Worm (Caenorhabditis elegans) whole organism, early embryonic: ENCODE results near the gene mes-1.

Experiments used
- B0310.2 ChIP-seq: sonication (generic microtip); optimal IDR thresholded peaks from 2 replicates; lab custom pipeline; 2016; ENCODE audit warnings: mild to moderate bottlenecking, missing genetic modification characterization, missing compliant biosample characterization
- F13C5.2 ChIP-seq: sonication (generic microtip); optimal IDR thresholded peaks from 2 replicates; lab custom pipeline; 2017; ENCODE audit warnings: mild to moderate bottlenecking, missing genetic modification characterization, inconsistent platforms, missing compliant biosample characterization
- aly-1 ChIP-seq: sonication (generic microtip); optimal IDR thresholded peaks from 2 replicates; lab custom pipeline; 2016; ENCODE audit warnings: missing genetic modification characterization, missing compliant biosample characterization
- ama-1 ChIP-seq: fragments of 150-350 bp; optimal IDR thresholded peaks from 2 replicates; lab custom pipeline; 2014
- ceh-13 ChIP-seq: fragments of 200-800 bp; sonication (Bioruptor generic); optimal IDR thresholded peaks from 2 replicates; lab custom pipeline; 2018; ENCODE audit warnings: mild to moderate bottlenecking, missing genetic modification characterization, missing compliant biosample characterization
- ceh-36 ChIP-seq: sonication (generic microtip); optimal IDR thresholded peaks from 2 replicates; lab custom pipeline; 2016; ENCODE audit warnings: missing genetic modification characterization, inconsistent platforms, missing compliant biosample characterization
- ets-7 ChIP-seq: sonication (generic microtip); optimal IDR thresholded peaks from 2 replicates; lab custom pipeline; 2016; ENCODE audit warnings: missing genotype, missing genetic modification characterization, missing compliant biosample characterization
- flt-1 ChIP-seq: fragments of 200-800 bp; sonication (Bioruptor generic); IDR thresholded peaks from 2 replicates; pipeline ENCODE4 v1.3.6; 2022; ENCODE audit warnings: missing genetic modification characterization, missing compliant biosample characterization
- hmbx-1 ChIP-seq: sonication (generic microtip); optimal IDR thresholded peaks from 2 replicates; lab custom pipeline; 2016; ENCODE audit warnings: mild to moderate bottlenecking, missing genetic modification characterization, missing compliant biosample characterization
- hmg-4 ChIP-seq: fragments of 200-800 bp; sonication (Bioruptor generic); optimal IDR thresholded peaks from 2 replicates; lab custom pipeline; 2018; ENCODE audit warnings: mild to moderate bottlenecking, missing genetic modification characterization, missing compliant biosample characterization
- hnd-1 ChIP-seq: sonication (generic microtip); optimal IDR thresholded peaks from 2 replicates; lab custom pipeline; 2016; ENCODE audit warnings: missing genetic modification characterization, missing compliant biosample characterization
- pes-1 ChIP-seq: fragments of 200-800 bp; sonication (Bioruptor generic); IDR thresholded peaks from 2 replicates; pipeline ENCODE4 v1.3.6; 2022; ENCODE audit warnings: missing genetic modification reagents, missing genetic modification characterization, missing compliant biosample characterization
- scrt-1 ChIP-seq: fragments of 200-800 bp; sonication (Bioruptor generic); IDR thresholded peaks from 2 replicates; pipeline ENCODE4 v1.3.6; 2022; ENCODE audit warnings: missing genetic modification characterization, missing compliant biosample characterization
- sea-1 ChIP-seq: fragments of 200-800 bp; sonication (Bioruptor generic); conservative IDR thresholded peaks from 2 replicates; pipeline ENCODE4 v1.3.6; 2022; ENCODE audit warnings: missing genetic modification characterization, missing compliant biosample characterization
- tbx-11 ChIP-seq: fragments of 200-800 bp; sonication (Bioruptor generic); IDR thresholded peaks from 2 replicates; pipeline ENCODE4 v1.3.6; 2022; ENCODE audit warnings: missing genetic modification characterization, missing compliant biosample characterization
- tbx-37 ChIP-seq: fragments of 200-800 bp; sonication (Bioruptor generic); conservative IDR thresholded peaks from 2 replicates; pipeline ENCODE4 v1.3.6; 2022; ENCODE audit warnings: missing genetic modification reagents, missing genetic modification characterization, missing compliant biosample characterization
- tra-4 ChIP-seq: sonication (generic microtip); optimal IDR thresholded peaks from 2 replicates; lab custom pipeline; 2017; ENCODE audit warnings: missing genetic modification characterization, missing compliant biosample characterization

The mes-1 gene

ce11 chrX:11857178-11857577 lies at the start of gene mes-1:
TSS of gene mes-1 (plus strand) at chrX:11857478.
- TF ChIP-seq hnd-1 (no peak), ama-1 (no peak), aly-1 (tag; lab: Kevin White, UChicago) (no peak), B0310.2 (tag; lab: Kevin White, UChicago) (no peak), ceh-36 (tag; lab: Kevin White, UChicago) (no peak), hmg-4 (GFP tag; lab: Kevin White, UChicago) (no peak), tbx-37 (no peak), tbx-11 (GFP tag; lab: Robert Waterston, UW) (no peak), ceh-13 (no peak), F13C5.2 (no peak), ets-7 (tag; lab: Kevin White, UChicago) (no peak), sea-1 (GFP tag; lab: Robert Waterston, UW) (no peak)

- TF ChIP-seq tra-4 (tag; lab: Kevin White, UChicago), result no peak
- TF ChIP-seq sea-1 (GFP tag; lab: Robert Waterston, UW), result no peak
- TF ChIP-seq ama-1, result no peak
- no peak for TF ChIP-seq aly-1 (tag; lab: Kevin White, UChicago)
- TF ChIP-seq hnd-1, result no peak
- no peak for TF ChIP-seq tbx-37
- TF ChIP-seq pes-1 (GFP tag; lab: Robert Waterston, UW), result no peak
- no peak for TF ChIP-seq ceh-13
- no peak for TF ChIP-seq scrt-1 (GFP tag; lab: Robert Waterston, UW)
- no peak for TF ChIP-seq tbx-11 (GFP tag; lab: Robert Waterston, UW)
- TF ChIP-seq hmbx-1 (tag; lab: Kevin White, UChicago), result no peak
- TF ChIP-seq hmg-4 (GFP tag; lab: Kevin White, UChicago), result no peak
- no peak for TF ChIP-seq ets-7 (tag; lab: Kevin White, UChicago)
These were observed 42.6 kb upstream of the mes-1 start, which contains the start of gene C34E11.2 for ce11 chrX:11814667-11815066. TSS of gene C34E11.2 (minus strand) at chrX:11814750.

- TF ChIP-seq ceh-13 (no peak), aly-1 (tag; lab: Kevin White, UChicago) (no peak), scrt-1 (GFP tag; lab: Robert Waterston, UW) (no peak), flt-1 (GFP tag; lab: Robert Waterston, UW) (no peak), sea-1 (GFP tag; lab: Robert Waterston, UW) (no peak), ets-7 (tag; lab: Kevin White, UChicago) (no peak), B0310.2 (tag; lab: Kevin White, UChicago) (no peak), tra-4 (tag; lab: Kevin White, UChicago) (no peak), pes-1 (GFP tag; lab: Robert Waterston, UW) (no peak), tbx-37 (no peak), hnd-1 (no peak), F13C5.2 (no peak), hmbx-1 (tag; lab: Kevin White, UChicago) (no peak), hmg-4 (GFP tag; lab: Kevin White, UChicago) (no peak), ama-1 (no peak), ceh-36 (tag; lab: Kevin White, UChicago) (no peak)
These were observed 40.5 kb upstream of the mes-1 start for ce11 chrX:11816825-11817224.

ce11 chrX:11818711-11819110 lies 38.6 kb upstream of the mes-1 start:
- TF ChIP-seq flt-1 (GFP tag; lab: Robert Waterston, UW) (no peak), pes-1 (GFP tag; lab: Robert Waterston, UW) (no peak), ets-7 (tag; lab: Kevin White, UChicago) (no peak), ama-1 (no peak), tbx-37 (no peak), tra-4 (tag; lab: Kevin White, UChicago) (no peak), scrt-1 (GFP tag; lab: Robert Waterston, UW) (no peak), B0310.2 (tag; lab: Kevin White, UChicago) (no peak), hmg-4 (GFP tag; lab: Kevin White, UChicago) (no peak), F13C5.2 (no peak), ceh-36 (tag; lab: Kevin White, UChicago) (no peak), aly-1 (tag; lab: Kevin White, UChicago) (no peak), hmbx-1 (tag; lab: Kevin White, UChicago) (no peak), tbx-11 (GFP tag; lab: Robert Waterston, UW) (no peak)

DNA sequence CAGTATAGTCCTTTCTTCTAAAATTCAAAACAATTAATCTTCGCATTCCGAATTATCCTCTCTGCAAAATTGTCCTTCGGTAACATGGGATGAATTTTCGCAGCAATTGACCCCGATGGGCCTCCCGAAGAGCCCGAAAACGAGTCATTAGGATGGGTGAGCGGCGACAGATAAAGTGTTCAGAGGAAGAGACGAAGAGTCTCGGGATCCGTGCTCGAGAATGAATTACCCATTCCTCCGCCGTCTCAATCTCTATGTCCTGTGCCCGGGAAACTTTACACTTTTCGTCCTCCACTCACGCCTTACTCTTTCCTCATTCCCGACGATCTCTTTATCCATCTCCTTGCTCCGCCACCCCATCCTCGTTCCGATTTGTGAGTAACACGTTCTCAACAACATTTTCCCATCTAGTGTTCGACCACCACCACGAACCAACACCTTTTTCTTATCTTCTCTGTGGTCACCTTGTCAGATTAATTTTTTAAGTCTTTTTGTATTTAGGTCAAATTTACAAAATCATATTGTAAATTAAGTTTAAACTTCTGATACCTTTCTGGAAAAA lies 36.0 kb upstream of the mes-1 start:
- no peak for TF ChIP-seq tbx-37
- TF ChIP-seq F13C5.2, result no peak
- no peak for TF ChIP-seq B0310.2 (tag; lab: Kevin White, UChicago)
- TF ChIP-seq ceh-13, result no peak
- no peak for TF ChIP-seq ceh-36 (tag; lab: Kevin White, UChicago)
- TF ChIP-seq pes-1 (GFP tag; lab: Robert Waterston, UW), result no peak
- TF ChIP-seq hmg-4 (GFP tag; lab: Kevin White, UChicago), result no peak
- no peak for TF ChIP-seq aly-1 (tag; lab: Kevin White, UChicago)
- TF ChIP-seq ama-1, result no peak
- TF ChIP-seq sea-1 (GFP tag; lab: Robert Waterston, UW), result no peak

DNA sequence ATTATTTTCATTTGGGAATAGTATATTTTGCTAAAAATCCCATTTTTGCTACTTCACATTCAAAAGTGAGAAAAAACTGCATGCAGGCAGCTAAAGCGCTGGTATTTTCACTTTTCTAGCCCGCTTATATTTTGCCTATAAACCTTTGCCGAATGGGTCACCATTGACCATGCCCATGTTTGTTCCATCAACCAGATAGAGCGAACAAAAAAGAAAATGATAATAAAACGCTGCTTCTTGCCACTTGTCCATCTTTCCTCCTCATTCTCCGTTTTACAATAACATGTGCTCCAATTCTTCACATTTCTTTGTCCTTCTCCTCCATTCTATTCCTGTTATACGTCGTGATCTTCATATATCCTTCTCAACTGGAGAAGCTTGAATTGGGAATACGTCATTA lies 33.6 kb upstream of the mes-1 start, which contains the start of gene tag-241:
TSS of gene tag-241 (plus strand) at position 301 of the 400 bp plus-strand sequence.
- TF ChIP-seq pes-1 (GFP tag; lab: Robert Waterston, UW) (no peak), flt-1 (GFP tag; lab: Robert Waterston, UW) (no peak), B0310.2 (tag; lab: Kevin White, UChicago) (no peak), ama-1 (no peak), hmg-4 (GFP tag; lab: Kevin White, UChicago) (no peak)

DNA sequence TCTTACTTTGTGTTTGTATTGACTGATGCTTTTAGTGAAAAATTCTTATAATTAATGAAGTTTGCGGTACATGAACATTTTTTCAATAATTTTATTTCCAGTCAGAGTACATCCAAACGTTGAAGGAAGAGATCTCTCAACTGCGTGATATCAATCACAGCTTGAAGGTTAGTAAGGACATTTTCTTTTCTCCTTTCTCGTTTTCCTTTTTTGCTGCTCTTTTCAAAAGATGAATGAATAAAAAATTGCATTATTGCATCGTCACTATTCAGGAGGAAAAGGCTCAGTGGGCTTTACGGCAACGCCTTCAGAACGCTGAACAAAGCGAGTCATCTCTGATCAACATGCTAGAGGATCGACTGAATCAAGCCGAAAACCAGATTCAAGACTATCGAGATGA lies 30.4 kb upstream of the mes-1 start:
- no peak for TF ChIP-seq flt-1 (GFP tag; lab: Robert Waterston, UW)
- TF ChIP-seq ets-7 (tag; lab: Kevin White, UChicago), result no peak
- TF ChIP-seq hmg-4 (GFP tag; lab: Kevin White, UChicago), result no peak
- no peak for TF ChIP-seq ceh-13
- TF ChIP-seq ceh-36 (tag; lab: Kevin White, UChicago), result no peak
- no peak for TF ChIP-seq aly-1 (tag; lab: Kevin White, UChicago)
- no peak for TF ChIP-seq scrt-1 (GFP tag; lab: Robert Waterston, UW)
- no peak for TF ChIP-seq ama-1
- no peak for TF ChIP-seq pes-1 (GFP tag; lab: Robert Waterston, UW)
- TF ChIP-seq tbx-11 (GFP tag; lab: Robert Waterston, UW), result no peak
- TF ChIP-seq hnd-1, result no peak
- TF ChIP-seq tbx-37, result no peak
- TF ChIP-seq tra-4 (tag; lab: Kevin White, UChicago), result no peak
- TF ChIP-seq hmbx-1 (tag; lab: Kevin White, UChicago), result no peak
- TF ChIP-seq F13C5.2, result no peak
